Fruit fly (Drosophila melanogaster): ENCODE measurements around the gene CG32240.

- TF ChIP-seq psq (optimal IDR thresholded peaks at IDR 0.05) (no peak), Sin3A (optimal IDR thresholded peaks at IDR 0.05) (no peak), h (optimal IDR thresholded peaks at IDR 0.05) (no peak), Myc (optimal IDR thresholded peaks at IDR 0.05) (no peak), insv (optimal IDR thresholded peaks at IDR 0.05) (no peak), ttk (optimal IDR thresholded peaks at IDR 0.05) (no peak)
Measured at dm6 chr3L:4371978-4372377, 9.5 kb downstream of the CG32240 start.

Data from Kc167 (cell line).